Fruit fly (Drosophila melanogaster) whole organism, embryonic: ENCODE measurements around the gene CG5828.

ENCODE experiments used
- B-H1 ChIP-seq: fragments of 200-800 bp; sonication (Bioruptor generic); IDR thresholded peaks from 3 replicates; pipeline ENCODE4 v1.3.6; 2022; ENCODE audit warnings: missing biosample characterization, missing genetic modification characterization
- Bgb ChIP-seq: fragments of 200-800 bp; sonication (Bioruptor generic); IDR thresholded peaks from 2 replicates; pipeline ENCODE4 v1.3.6; 2022; ENCODE audit warnings: missing biosample characterization, missing genetic modification characterization; ENCODE audit not compliant: partially characterized antibody
- Bteb2 ChIP-seq: fragments of 200-800 bp; sonication (Bioruptor generic); optimal IDR thresholded peaks from 2 replicates; lab custom pipeline; 2016; ENCODE audit warnings: missing biosample characterization, missing genetic modification characterization
- CG10209 ChIP-seq: fragments of 200-800 bp; sonication (Bioruptor generic); optimal IDR thresholded peaks from 3 replicates; lab custom pipeline; 2017; ENCODE audit warnings: missing biosample characterization, mild to moderate bottlenecking, missing genetic modification characterization, missing genetic modification reagents
- CG10543 ChIP-seq: fragments of 200-800 bp; sonication (Bioruptor generic); optimal IDR thresholded peaks from 3 replicates; lab custom pipeline; 2017; ENCODE audit warnings: missing biosample characterization, mild to moderate bottlenecking, missing genetic modification characterization, moderate library complexity
- CG11398 ChIP-seq: fragments of 200-800 bp; sonication (Bioruptor generic); optimal IDR thresholded peaks from 2 replicates; lab custom pipeline; 2016; ENCODE audit warnings: missing biosample characterization, missing genetic modification characterization
- CG14667 ChIP-seq: fragments of 200-800 bp; sonication (Bioruptor generic); IDR thresholded peaks from 2 replicates; pipeline ENCODE4 v1.3.6; 2022; ENCODE audit warnings: missing biosample characterization, missing genetic modification characterization
- CG17612 ChIP-seq: fragments of 200-800 bp; sonication (Bioruptor generic); IDR thresholded peaks from 2 replicates; pipeline ENCODE4 v1.3.6; 2022; ENCODE audit warnings: missing biosample characterization, missing genetic modification characterization
- CG17912 ChIP-seq: fragments of 200-800 bp; sonication (Bioruptor generic); optimal IDR thresholded peaks from 2 replicates; lab custom pipeline; 2018; ENCODE audit warnings: missing biosample characterization, mild to moderate bottlenecking, missing genetic modification characterization
- CG34224 ChIP-seq: fragments of 200-800 bp; sonication (Bioruptor generic); IDR thresholded peaks from 3 replicates; pipeline ENCODE4 v1.3.6; 2022; ENCODE audit warnings: missing biosample characterization, missing genetic modification characterization; ENCODE audit not compliant: partially characterized antibody
- CG4617 ChIP-seq: fragments of 200-800 bp; sonication (Bioruptor generic); optimal IDR thresholded peaks from 3 replicates; lab custom pipeline; 2016; ENCODE audit warnings: missing biosample characterization, missing genetic modification characterization, borderline replicate concordance
- CG5953 ChIP-seq: fragments of 200-800 bp; sonication (Bioruptor generic); IDR thresholded peaks from 2 replicates; pipeline ENCODE4 v1.3.6; 2022; ENCODE audit warnings: missing biosample characterization, missing genetic modification characterization
- CG6854 ChIP-seq: fragments of 200-800 bp; sonication (Bioruptor generic); optimal IDR thresholded peaks from 3 replicates; lab custom pipeline; 2017; ENCODE audit warnings: missing biosample characterization, mild to moderate bottlenecking, missing genetic modification characterization
- CG8281 ChIP-seq: fragments of 200-800 bp; sonication (Bioruptor generic); optimal IDR thresholded peaks from 2 replicates; lab custom pipeline; 2018; ENCODE audit warnings: missing biosample characterization, mild to moderate bottlenecking, missing genetic modification characterization, moderate library complexity
- CG8478 ChIP-seq: fragments of >200 bp; optimal IDR thresholded peaks from 2 replicates; lab custom pipeline; 2018
- CG9437 ChIP-seq: fragments of 200-800 bp; sonication (Bioruptor generic); optimal IDR thresholded peaks from 2 replicates; lab custom pipeline; 2018; ENCODE audit warnings: missing biosample characterization, mild to moderate bottlenecking, missing genetic modification characterization
- Dfd ChIP-seq, 2 experiments: fragments of >200 bp; optimal IDR thresholded peaks; 2 replicates each; lab custom pipeline; 2017; ENCODE audit warnings: missing biosample characterization in 2 of 2, missing genetic modification characterization in 2 of 2
- Dip3 ChIP-seq: fragments of 200-800 bp; sonication (Bioruptor generic); optimal IDR thresholded peaks from 3 replicates; lab custom pipeline; 2016; ENCODE audit warnings: missing biosample characterization, missing genetic modification characterization
- E2f2 ChIP-seq: fragments of 200-800 bp; sonication (Bioruptor generic); IDR thresholded peaks from 2 replicates; pipeline ENCODE4 v1.3.6; 2022; ENCODE audit warnings: missing biosample characterization, missing genetic modification characterization
- Elba2 ChIP-seq: fragments of 200-800 bp; sonication (Bioruptor generic); optimal IDR thresholded peaks from 3 replicates; lab custom pipeline; 2016; ENCODE audit warnings: missing biosample characterization, missing genetic modification characterization
- Fer1 ChIP-seq: fragments of 200-800 bp; sonication (Bioruptor generic); optimal IDR thresholded peaks from 2 replicates; lab custom pipeline; 2017; ENCODE audit warnings: missing biosample characterization, mild to moderate bottlenecking, missing genetic modification characterization
- Fer2 ChIP-seq: fragments of 200-800 bp; sonication (Bioruptor generic); optimal IDR thresholded peaks from 2 replicates; lab custom pipeline; 2018; ENCODE audit warnings: missing biosample characterization, mild to moderate bottlenecking, missing genetic modification characterization, moderate library complexity
- H2.0 ChIP-seq: fragments of 200-800 bp; sonication (Bioruptor generic); IDR thresholded peaks from 2 replicates; pipeline ENCODE4 v1.3.6; 2022; ENCODE audit warnings: missing biosample characterization, missing genetic modification characterization
- MESR4 ChIP-seq: fragments of 200-800 bp; sonication (Bioruptor generic); optimal IDR thresholded peaks from 2 replicates; lab custom pipeline; 2018; ENCODE audit warnings: missing biosample characterization, mild to moderate bottlenecking, missing genetic modification characterization, moderate library complexity
- Mad ChIP-seq: fragments of 200-800 bp; sonication (Bioruptor generic); optimal IDR thresholded peaks from 2 replicates; lab custom pipeline; 2016; ENCODE audit warnings: missing biosample characterization, missing genetic modification characterization
- Meics ChIP-seq: fragments of 200-800 bp; sonication (Bioruptor generic); optimal IDR thresholded peaks from 2 replicates; lab custom pipeline; 2017; ENCODE audit warnings: missing biosample characterization, mild to moderate bottlenecking, missing genetic modification characterization
- Nf-YA ChIP-seq: fragments of 200-800 bp; sonication (Bioruptor generic); IDR thresholded peaks from 2 replicates; pipeline ENCODE4 v1.3.6; 2022; ENCODE audit warnings: missing biosample characterization, missing genetic modification characterization
- Optix ChIP-seq: fragments of 200-800 bp; sonication (Bioruptor generic); IDR thresholded peaks from 3 replicates; pipeline ENCODE4 v1.3.6; 2022; ENCODE audit warnings: missing biosample characterization, missing genetic modification characterization
- Rfx ChIP-seq: fragments of 200-800 bp; sonication (Bioruptor generic); IDR thresholded peaks from 2 replicates; pipeline ENCODE4 v1.3.6; 2022; ENCODE audit warnings: missing biosample characterization, missing genetic modification characterization
- Tbp ChIP-seq: fragments of >200 bp; optimal IDR thresholded peaks from 2 replicates; lab custom pipeline; 2018; ENCODE audit warnings: missing biosample characterization, missing genetic modification characterization
- Trl ChIP-seq, 3 experiments: fragments of >200 bp in 2 of 3; fragments of 200-800 bp in 1 of 3; sonication (Bioruptor generic) in 1 of 3; optimal IDR thresholded peaks; 2 replicates in 1 of 3; 3 replicates in 2 of 3; lab custom pipeline; 2016 to 2017; ENCODE audit warnings: missing biosample characterization in 1 of 3, missing genetic modification characterization in 1 of 3
- Xbp1 ChIP-seq: fragments of 200-800 bp; sonication (Bioruptor generic); optimal IDR thresholded peaks from 3 replicates; lab custom pipeline; 2016; ENCODE audit warnings: missing biosample characterization, mild to moderate bottlenecking, missing genetic modification characterization
- abd-A ChIP-seq: fragments of 200-800 bp; sonication (Bioruptor generic); optimal IDR thresholded peaks from 3 replicates; lab custom pipeline; 2019; ENCODE audit warnings: missing biosample characterization, mild to moderate bottlenecking, missing genetic modification characterization, moderate library complexity
- aop ChIP-seq: fragments of 200-800 bp; sonication (Bioruptor generic); IDR thresholded peaks from 2 replicates; pipeline ENCODE4 v1.3.6; 2022; ENCODE audit warnings: missing biosample characterization, missing genetic modification characterization
- bsh ChIP-seq, 2 experiments: fragments of 200-800 bp; sonication (Bioruptor generic); optimal IDR thresholded peaks; 2 replicates each; lab custom pipeline; 2017 to 2018; ENCODE audit warnings: mild to moderate bottlenecking in 2 of 2, missing biosample characterization in 2 of 2, missing genetic modification characterization in 2 of 2, moderate library complexity in 1 of 2
- dan ChIP-seq: fragments of 200-800 bp; sonication (Bioruptor generic); IDR thresholded peaks from 2 replicates; pipeline ENCODE4 v1.3.6; 2022; ENCODE audit warnings: missing biosample characterization, missing genetic modification characterization
- dmrt99B ChIP-seq: fragments of 200-800 bp; sonication (Bioruptor generic); optimal IDR thresholded peaks from 2 replicates; lab custom pipeline; 2018; ENCODE audit warnings: missing biosample characterization, mild to moderate bottlenecking, missing genetic modification characterization, moderate library complexity
- insv ChIP-seq, 2 experiments: fragments of 200-800 bp; sonication (Bioruptor generic); optimal IDR thresholded peaks; 3 replicates each; lab custom pipeline; 2016 to 2018; ENCODE audit warnings: missing biosample characterization in 2 of 2, missing genetic modification characterization in 2 of 2
- jigr1 ChIP-seq: fragments of 200-800 bp; sonication (Bioruptor generic); IDR thresholded peaks from 3 replicates; pipeline ENCODE4 v1.3.6; 2022; ENCODE audit warnings: missing biosample characterization, missing genetic modification characterization
- lmd ChIP-seq: fragments of 200-800 bp; sonication (Bioruptor generic); IDR thresholded peaks from 2 replicates; pipeline ENCODE4 v1.3.6; 2022; ENCODE audit warnings: missing biosample characterization, missing genetic modification characterization
- oc ChIP-seq: fragments of 200-800 bp; sonication (Bioruptor generic); optimal IDR thresholded peaks from 2 replicates; lab custom pipeline; 2018; ENCODE audit warnings: missing biosample characterization, mild to moderate bottlenecking, missing genetic modification characterization, moderate library complexity
- odd ChIP-seq: fragments of 200-800 bp; sonication (Bioruptor generic); optimal IDR thresholded peaks from 2 replicates; lab custom pipeline; 2017; ENCODE audit warnings: missing biosample characterization, mild to moderate bottlenecking, missing genetic modification characterization
- p53 ChIP-seq: fragments of 200-800 bp; sonication (Bioruptor generic); optimal IDR thresholded peaks from 2 replicates; lab custom pipeline; 2016; ENCODE audit warnings: missing biosample characterization, missing genetic modification characterization
- psq ChIP-seq: fragments of 200-800 bp; sonication (Bioruptor generic); optimal IDR thresholded peaks from 2 replicates; lab custom pipeline; 2017; ENCODE audit warnings: missing biosample characterization, missing genetic modification characterization
- repo ChIP-seq: fragments of 200-800 bp; sonication (Bioruptor generic); optimal IDR thresholded peaks from 2 replicates; lab custom pipeline; 2016; ENCODE audit warnings: missing biosample characterization, missing genetic modification characterization
- ro ChIP-seq: fragments of 200-800 bp; sonication (Bioruptor generic); IDR thresholded peaks from 2 replicates; pipeline ENCODE4 v1.3.6; 2022; ENCODE audit warnings: missing biosample characterization, missing genetic modification characterization
- run ChIP-seq: fragments of 200-800 bp; sonication (Bioruptor generic); optimal IDR thresholded peaks from 3 replicates; lab custom pipeline; 2018; ENCODE audit warnings: missing biosample characterization, mild to moderate bottlenecking, missing genetic modification characterization
- unc-4 ChIP-seq: fragments of 200-800 bp; sonication (Bioruptor generic); IDR thresholded peaks from 2 replicates; pipeline ENCODE4 v1.3.6; 2022; ENCODE audit warnings: missing biosample characterization, missing genetic modification characterization; ENCODE audit not compliant: partially characterized antibody
- zen2 ChIP-seq: fragments of 200-800 bp; sonication (Bioruptor generic); IDR thresholded peaks from 3 replicates; pipeline ENCODE4 v1.3.6; 2022; ENCODE audit warnings: missing biosample characterization, missing genetic modification characterization; ENCODE audit not compliant: partially characterized antibody

The CG5828 gene

dm6 chr2L:5092992-5093695 is 632 bp upstream of the CG5828 start, which contains the start of gene Pgant5 (continued):
- TF ChIP-seq insv (GFP tag; optimal IDR thresholded peaks at IDR 0.05; lab: Kevin White, UChicago) (peak in 1 of 2 experiments; percentile 90), aop (GFP tag; lab: Robert Waterston, UW) (no peak), Fer1 (peak; percentile 67), CG17612 (GFP tag; lab: Robert Waterston, UW) (no peak), jigr1 (GFP tag; lab: Robert Waterston, UW) (no peak), B-H1 (GFP tag; lab: Robert Waterston, UW) (no peak), CG8478 (peak; percentile 98), CG11398 (GFP tag; lab: Kevin White, UChicago) (peak; percentile 22), Fer2 (tag; lab: Kevin White, UChicago) (no peak), Mad (GFP tag; lab: Kevin White, UChicago) (no peak), CG5953 (GFP tag; lab: Robert Waterston, UW) (no peak), zen2 (GFP tag; lab: Robert Waterston, UW) (peak; percentile 36; the same call in 1 of the 3 replicates), Rfx (GFP tag; lab: Robert Waterston, UW) (peak; percentile 20; the same call in 1 of the 2 replicates), psq (no peak), lmd (no peak), oc (tag; lab: Kevin White, UChicago) (no peak), Optix (GFP tag; lab: Robert Waterston, UW) (no peak), dmrt99B (tag; lab: Kevin White, UChicago) (no peak), CG14667 (GFP tag; lab: Robert Waterston, UW) (no peak), p53 (GFP tag; lab: Kevin White, UChicago) (no peak), Tbp (GFP tag; lab: Kevin White, UChicago) (peak; percentile 26), Xbp1 (GFP tag; lab: Kevin White, UChicago) (no peak), CG8281 (tag; lab: Kevin White, UChicago) (no peak), unc-4 (GFP tag; lab: Robert Waterston, UW) (no peak; the same call in 1 of the 2 replicates), Trl (optimal IDR thresholded peaks at IDR 0.05; lab: Kevin White, UChicago) (peak; percentile 31 to 69), Trl (GFP tag; optimal IDR thresholded peaks at IDR 0.05; lab: Kevin White, UChicago) (peak; percentile 15), CG10543 (GFP tag; lab: Kevin White, UChicago) (peak; percentile 26), E2f2 (GFP tag; lab: Robert Waterston, UW) (no peak), CG6854 (no peak), odd (GFP tag; lab: Kevin White, UChicago) (no peak), Nf-YA (GFP tag; lab: Robert Waterston, UW) (no peak), Elba2 (GFP tag; lab: Kevin White, UChicago) (peak; percentile 64), Meics (GFP tag; lab: Kevin White, UChicago) (no peak), Dip3 (no peak), Dfd (GFP tag; optimal IDR thresholded peaks at IDR 0.05; lab: Kevin White, UChicago) (peak in 1 of 2 experiments; percentile 47), dan (GFP tag; lab: Robert Waterston, UW) (no peak), CG10209 (no peak), ro (GFP tag; lab: Robert Waterston, UW) (no peak), bsh (GFP tag; optimal IDR thresholded peaks at IDR 0.05; lab: Kevin White, UChicago) (peak; percentile 0 to 31), Bteb2 (GFP tag; lab: Kevin White, UChicago) (no peak), CG34224 (no peak; the same call in 2 of the 3 replicates), CG4617 (GFP tag; lab: Kevin White, UChicago) (peak; percentile 24), CG9437 (GFP tag; lab: Kevin White, UChicago) (no peak), Bgb (GFP tag; lab: Robert Waterston, UW) (peak; percentile 31; the same call in 1 of the 2 replicates), MESR4 (peak; percentile 82), abd-A (tag; lab: Kevin White, UChicago) (peak; percentile 43), run (no peak), H2.0 (GFP tag; lab: Robert Waterston, UW) (0 out of 2 replicates have a peak, but pooled peaks have one; percentile 11), repo (GFP tag; lab: Kevin White, UChicago) (no peak), CG17912 (no peak)
